Worm (Caenorhabditis elegans): ENCODE data around the gene math-8.

The math-8 gene

DNA sequence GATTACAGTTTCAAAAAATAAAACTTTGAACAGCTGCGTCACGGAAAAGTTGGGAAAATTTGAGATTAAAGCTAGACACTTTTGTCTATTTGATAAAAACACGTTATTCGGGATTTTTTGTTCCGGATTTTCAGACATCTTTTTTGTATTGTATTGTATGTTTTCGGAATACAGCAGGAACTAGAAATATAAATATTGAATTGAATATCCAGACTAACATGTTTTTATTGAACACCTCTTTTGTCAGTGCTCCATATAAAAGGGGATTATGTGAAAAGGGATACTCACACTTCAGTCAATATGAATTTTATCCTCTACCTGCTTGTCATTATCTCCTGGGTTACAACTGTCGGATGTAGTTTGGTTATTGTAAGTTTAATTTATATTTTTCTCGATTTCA lies 4.9 kb upstream of the math-8 start, which contains the start of gene C16C4.1:
TSS of gene C16C4.1 (plus strand) at position 301 of the 400 bp plus-strand sequence.
- TF ChIP-seq sea-1 (GFP tag; conservative IDR thresholded peaks at IDR 0.05) = no peak
- no peak for TF ChIP-seq scrt-1 (GFP tag; IDR thresholded peaks at IDR 0.05)
- no peak for TF ChIP-seq aly-1 (tag; optimal IDR thresholded peaks at IDR 0.05)
- TF ChIP-seq pes-1 (GFP tag; IDR thresholded peaks at IDR 0.05) = no peak
- no peak for TF ChIP-seq F13C5.2 (tag; optimal IDR thresholded peaks at IDR 0.05)
- no peak for TF ChIP-seq tbx-37 (GFP tag; conservative IDR thresholded peaks at IDR 0.05)
- no peak for TF ChIP-seq tbx-11 (GFP tag; IDR thresholded peaks at IDR 0.05)
- no peak for TF ChIP-seq tra-4 (tag; optimal IDR thresholded peaks at IDR 0.05)
- TF ChIP-seq B0310.2 (tag; optimal IDR thresholded peaks at IDR 0.05) = no peak
- no peak for TF ChIP-seq ama-1 (optimal IDR thresholded peaks at IDR 0.05)
- TF ChIP-seq ceh-13 (GFP tag; optimal IDR thresholded peaks at IDR 0.05) = no peak
- no peak for TF ChIP-seq hnd-1 (tag; optimal IDR thresholded peaks at IDR 0.05)
- TF ChIP-seq hmg-4 (GFP tag; optimal IDR thresholded peaks at IDR 0.05) = no peak

DNA sequence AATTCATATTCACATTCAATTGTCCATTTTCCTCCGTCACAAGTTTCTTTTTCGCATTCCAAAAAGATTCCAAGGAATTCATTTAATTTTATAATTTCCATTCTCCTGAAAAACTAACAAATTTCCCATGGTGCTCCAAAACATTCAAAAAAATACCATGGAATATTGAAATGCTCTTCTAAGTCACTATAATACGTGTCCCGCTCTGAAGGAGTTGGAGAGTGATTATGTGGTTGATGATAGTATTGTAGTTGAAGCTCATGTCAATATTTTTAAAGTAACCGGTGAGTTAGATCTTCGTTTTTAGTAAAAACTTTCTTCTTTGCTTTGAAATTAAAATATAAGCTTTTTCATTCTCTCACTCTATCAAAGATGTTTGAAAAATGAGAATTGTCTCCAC lies 1.7 kb upstream of the math-8 start, which contains the start of gene math-9:
TSS of gene math-9 (minus strand) at position 101 of the 400 bp plus-strand sequence.
- TF ChIP-seq flt-1 (GFP tag; IDR thresholded peaks at IDR 0.05) (no peak), ama-1 (optimal IDR thresholded peaks at IDR 0.05) (no peak), B0310.2 (tag; optimal IDR thresholded peaks at IDR 0.05) (no peak), sea-1 (GFP tag; conservative IDR thresholded peaks at IDR 0.05) (no peak), tbx-37 (GFP tag; conservative IDR thresholded peaks at IDR 0.05) (no peak), hmg-4 (GFP tag; optimal IDR thresholded peaks at IDR 0.05) (no peak), hnd-1 (tag; optimal IDR thresholded peaks at IDR 0.05) (no peak)

DNA sequence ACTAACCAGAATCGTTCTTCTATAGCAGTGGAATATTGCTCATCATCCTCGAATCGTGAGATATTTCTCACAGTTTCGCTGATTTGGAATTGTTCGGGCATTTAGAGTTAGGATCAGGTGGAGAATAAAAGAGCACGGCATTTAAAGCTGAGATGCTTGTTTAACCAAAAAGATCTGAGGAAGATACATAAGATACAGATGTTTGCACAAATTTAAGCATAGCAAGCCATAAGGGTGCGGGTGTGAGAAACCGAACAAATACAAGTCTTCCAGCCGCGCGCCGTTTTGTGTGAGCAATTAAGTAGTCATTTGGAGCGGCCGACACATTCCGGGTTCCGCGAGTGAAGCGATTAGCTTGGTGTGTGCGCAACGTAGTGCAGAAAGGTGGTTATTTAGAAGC lies 2.6 kb downstream of the math-8 start, which contains the start of gene math-7:
TSS of gene math-7 (minus strand) at position 101 of the 400 bp plus-strand sequence.
- TF ChIP-seq pes-1 (GFP tag; IDR thresholded peaks at IDR 0.05) (no peak), tbx-11 (GFP tag; IDR thresholded peaks at IDR 0.05) (no peak), hmbx-1 (tag; optimal IDR thresholded peaks at IDR 0.05) (no peak), ceh-13 (GFP tag; optimal IDR thresholded peaks at IDR 0.05) (no peak), ets-7 (tag; optimal IDR thresholded peaks at IDR 0.05) (no peak), B0310.2 (tag; optimal IDR thresholded peaks at IDR 0.05) (no peak), sea-1 (GFP tag; conservative IDR thresholded peaks at IDR 0.05) (no peak), tbx-37 (GFP tag; conservative IDR thresholded peaks at IDR 0.05) (no peak), F13C5.2 (tag; optimal IDR thresholded peaks at IDR 0.05) (no peak), tra-4 (tag; optimal IDR thresholded peaks at IDR 0.05) (no peak), hmg-4 (GFP tag; optimal IDR thresholded peaks at IDR 0.05) (no peak), scrt-1 (GFP tag; IDR thresholded peaks at IDR 0.05) (no peak), aly-1 (tag; optimal IDR thresholded peaks at IDR 0.05) (no peak), ama-1 (optimal IDR thresholded peaks at IDR 0.05) (no peak), flt-1 (GFP tag; IDR thresholded peaks at IDR 0.05) (no peak), ceh-36 (tag; optimal IDR thresholded peaks at IDR 0.05) (no peak), hnd-1 (tag; optimal IDR thresholded peaks at IDR 0.05) (no peak)

DNA sequence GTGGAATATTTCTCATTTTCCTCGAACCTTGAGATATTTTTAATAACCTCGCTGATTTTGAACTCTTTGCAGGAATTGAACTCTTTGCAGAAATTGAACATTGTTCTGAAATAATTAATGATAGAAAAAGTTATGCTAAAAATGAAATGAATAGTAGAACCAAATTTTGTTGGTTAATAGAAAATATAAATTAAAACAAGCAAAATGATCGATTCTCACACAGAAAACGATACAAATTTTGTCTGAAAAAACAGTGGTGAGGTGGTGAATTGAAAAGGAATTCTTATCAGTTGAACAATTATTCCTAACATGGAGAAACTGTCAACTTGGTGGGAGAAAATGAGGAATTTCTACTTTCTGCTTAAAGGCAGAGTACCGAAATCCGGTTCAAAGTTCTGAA lies 4.3 kb downstream of the math-8 start, which contains the start of gene math-6:
TSS of gene math-6 (minus strand) at position 101 of the 400 bp plus-strand sequence.
- TF ChIP-seq aly-1 (tag; optimal IDR thresholded peaks at IDR 0.05) = no peak
- no peak for TF ChIP-seq tbx-11 (GFP tag; IDR thresholded peaks at IDR 0.05)
- TF ChIP-seq ama-1 (optimal IDR thresholded peaks at IDR 0.05) = no peak
- TF ChIP-seq tra-4 (tag; optimal IDR thresholded peaks at IDR 0.05) = no peak
- no peak for TF ChIP-seq hnd-1 (tag; optimal IDR thresholded peaks at IDR 0.05)
- no peak for TF ChIP-seq ceh-13 (GFP tag; optimal IDR thresholded peaks at IDR 0.05)
- TF ChIP-seq F13C5.2 (tag; optimal IDR thresholded peaks at IDR 0.05) = no peak
- TF ChIP-seq ets-7 (tag; optimal IDR thresholded peaks at IDR 0.05) = no peak
- TF ChIP-seq B0310.2 (tag; optimal IDR thresholded peaks at IDR 0.05) = no peak

DNA sequence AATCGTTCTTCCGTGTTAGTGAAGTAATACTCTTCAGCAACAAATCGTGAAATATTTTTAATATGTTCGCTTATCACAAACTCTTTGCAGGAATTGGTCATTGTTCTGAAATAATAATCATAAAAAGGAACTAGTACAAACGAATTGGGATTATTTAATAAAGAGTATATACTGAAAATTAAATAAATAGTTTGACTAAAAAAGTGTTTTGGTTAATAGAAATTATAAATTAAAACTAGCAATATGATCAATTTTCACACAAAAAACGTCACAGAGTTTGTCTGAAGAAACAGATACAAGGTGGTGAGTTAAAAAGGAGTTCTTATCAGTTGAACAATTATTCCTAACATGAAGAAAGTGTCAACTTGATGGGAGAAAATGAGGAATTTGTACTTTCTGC lies 6.3 kb downstream of the math-8 start, which contains the start of gene math-5:
TSS of gene math-5 (minus strand) at position 101 of the 400 bp plus-strand sequence.
- TF ChIP-seq hmbx-1 (tag; optimal IDR thresholded peaks at IDR 0.05) (no peak), pes-1 (GFP tag; IDR thresholded peaks at IDR 0.05) (no peak), tbx-37 (GFP tag; conservative IDR thresholded peaks at IDR 0.05) (no peak), tra-4 (tag; optimal IDR thresholded peaks at IDR 0.05) (no peak), sea-1 (GFP tag; conservative IDR thresholded peaks at IDR 0.05) (no peak), tbx-11 (GFP tag; IDR thresholded peaks at IDR 0.05) (no peak), scrt-1 (GFP tag; IDR thresholded peaks at IDR 0.05) (no peak), ets-7 (tag; optimal IDR thresholded peaks at IDR 0.05) (no peak), ceh-13 (GFP tag; optimal IDR thresholded peaks at IDR 0.05) (no peak), aly-1 (tag; optimal IDR thresholded peaks at IDR 0.05) (no peak)

DNA sequence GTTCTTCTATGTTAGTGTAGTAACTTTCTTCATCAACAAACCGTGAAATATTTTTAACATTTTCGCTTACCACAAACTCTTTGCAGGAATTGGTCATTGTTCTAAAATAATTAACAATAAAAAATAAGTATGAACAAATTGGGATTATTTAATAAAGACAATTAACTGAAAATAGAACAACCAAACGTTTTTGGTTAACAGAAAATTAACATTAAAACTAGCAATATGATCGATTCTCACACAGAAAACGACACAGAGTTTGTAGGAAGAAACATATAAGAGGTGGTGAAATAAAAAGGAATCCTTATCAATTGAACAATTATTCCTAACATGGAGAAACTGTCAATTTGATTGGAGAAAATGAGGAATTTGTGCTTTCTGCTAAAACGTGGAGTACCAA lies 10.3 kb downstream of the math-8 start, which contains the start of gene math-16:
TSS of gene math-16 (minus strand) at position 101 of the 400 bp plus-strand sequence.
- no peak for TF ChIP-seq flt-1 (GFP tag; IDR thresholded peaks at IDR 0.05)

DNA sequence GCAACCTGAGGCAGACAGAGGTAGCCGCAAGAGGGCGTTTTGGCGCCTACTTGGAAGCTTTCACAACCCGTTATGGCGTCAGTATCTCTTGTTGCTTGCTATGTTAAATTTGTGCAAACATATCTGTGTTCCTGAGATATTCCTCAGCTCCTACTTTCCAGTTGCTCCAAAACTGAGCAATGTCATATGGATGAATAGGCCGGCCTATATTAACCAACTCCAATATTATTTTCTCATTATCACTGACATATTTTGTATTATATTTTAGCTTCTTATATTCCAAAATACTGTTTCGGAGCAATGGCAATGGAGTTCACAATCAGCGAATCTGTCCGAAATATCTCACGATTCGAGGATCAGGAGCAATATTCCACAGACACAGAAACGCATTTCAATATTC lies 13.3 kb downstream of the math-8 start, which contains the start of gene math-13:
TSS of gene math-13 (plus strand) at position 301 of the 400 bp plus-strand sequence.
- no peak for TF ChIP-seq aly-1 (tag; optimal IDR thresholded peaks at IDR 0.05)

DNA sequence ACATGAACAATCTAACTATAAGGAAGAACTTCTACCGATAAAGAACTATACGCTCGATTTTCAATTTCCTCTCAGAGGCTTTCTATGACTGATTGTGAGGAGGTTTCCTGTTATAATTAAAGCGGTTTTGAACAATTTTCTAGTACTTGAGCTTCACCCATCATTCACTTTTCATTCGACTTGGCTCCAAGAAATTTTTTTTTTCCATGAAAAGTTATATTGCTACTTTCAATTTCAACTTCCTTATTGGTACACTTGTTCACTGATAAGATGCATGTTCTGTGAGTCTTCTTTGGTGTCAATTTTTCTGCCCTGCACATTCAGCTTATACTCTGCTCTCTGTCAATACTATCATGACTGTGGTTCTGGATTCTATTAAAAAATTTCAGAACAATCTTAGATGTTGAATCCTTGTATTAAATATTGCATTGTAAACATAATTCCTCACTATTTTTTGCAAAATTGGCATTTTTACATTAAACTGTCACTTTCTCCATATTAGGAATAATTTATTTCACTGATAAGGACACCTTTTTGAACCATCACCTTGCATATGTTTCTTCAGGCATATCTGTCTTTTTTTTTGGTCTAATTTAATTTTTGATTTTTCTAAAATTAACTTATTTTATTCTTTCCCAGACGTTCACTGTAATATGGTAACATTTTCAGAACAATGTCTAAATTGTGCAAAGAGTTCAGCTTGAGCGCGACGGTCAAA lies 17.9 kb downstream of the math-8 start, which contains the start of gene math-10:
TSS of gene math-10 (plus strand) at position 668 of the 718 bp plus-strand sequence.
- TF ChIP-seq ceh-13 (GFP tag; optimal IDR thresholded peaks at IDR 0.05) (no peak), sea-1 (GFP tag; conservative IDR thresholded peaks at IDR 0.05) (no peak), flt-1 (GFP tag; IDR thresholded peaks at IDR 0.05) (no peak), ceh-36 (tag; optimal IDR thresholded peaks at IDR 0.05) (no peak), ama-1 (optimal IDR thresholded peaks at IDR 0.05) (no peak), hnd-1 (tag; optimal IDR thresholded peaks at IDR 0.05) (no peak), ets-7 (tag; optimal IDR thresholded peaks at IDR 0.05) (no peak), F13C5.2 (tag; optimal IDR thresholded peaks at IDR 0.05) (no peak), B0310.2 (tag; optimal IDR thresholded peaks at IDR 0.05) (no peak), scrt-1 (GFP tag; IDR thresholded peaks at IDR 0.05) (no peak), hmbx-1 (tag; optimal IDR thresholded peaks at IDR 0.05) (no peak), tra-4 (tag; optimal IDR thresholded peaks at IDR 0.05) (no peak), pes-1 (GFP tag; IDR thresholded peaks at IDR 0.05) (no peak), tbx-37 (GFP tag; conservative IDR thresholded peaks at IDR 0.05) (no peak), aly-1 (tag; optimal IDR thresholded peaks at IDR 0.05) (no peak)

Data from whole organism, early embryonic.